Worm (Caenorhabditis elegans): ENCODE measurements around the gene K11D12.14.

- TF ChIP-seq nhr-10 (tag; optimal IDR thresholded peaks at IDR 0.05) (no peak), nhr-12 (tag; optimal IDR thresholded peaks at IDR 0.05) (no peak), ceh-16 (tag; optimal IDR thresholded peaks at IDR 0.05) (no peak), R02D3.7 (tag; optimal IDR thresholded peaks at IDR 0.05) (no peak), crh-2 (tag; optimal IDR thresholded peaks at IDR 0.05) (peak; percentile 58), elt-3 (tag; optimal IDR thresholded peaks at IDR 0.05) (no peak), alr-1 (tag; optimal IDR thresholded peaks at IDR 0.05) (no peak), mbf-1 (tag; optimal IDR thresholded peaks at IDR 0.05) (no peak), blmp-1 (tag; optimal IDR thresholded peaks at IDR 0.05; ENCODE audit: insufficient read depth) (no peak), mab-5 (tag; optimal IDR thresholded peaks at IDR 0.05) (no peak), nhr-237 (tag; optimal IDR thresholded peaks at IDR 0.05) (no peak), lsy-2 (tag; optimal IDR thresholded peaks at IDR 0.05) (no peak), aly-2 (tag; optimal IDR thresholded peaks at IDR 0.05) (no peak), lin-39 (tag; optimal IDR thresholded peaks at IDR 0.05) (no peak)
Measured at ce11 chrV:5067390-5067789, 18.0 kb downstream of the K11D12.14 start.
